Worm (Caenorhabditis elegans): ENCODE data around the gene arx-3.

arx-3 gene

ce11 chrIII:12009321-12009720 is 48.9 kb downstream of the arx-3 start:
- no peak for TF ChIP-seq flt-1 (GFP tag; IDR thresholded peaks at IDR 0.05)
- no peak for TF ChIP-seq cog-1 (tag; optimal IDR thresholded peaks at IDR 0.05)
- TF ChIP-seq klf-2 (GFP tag; conservative IDR thresholded peaks at IDR 0.05), result no peak
- no peak for TF ChIP-seq tab-1 (GFP tag; IDR thresholded peaks at IDR 0.05)
- TF ChIP-seq T22C8.4 (GFP tag; IDR thresholded peaks at IDR 0.05), result no peak
- no peak for TF ChIP-seq med-1 (GFP tag; optimal IDR thresholded peaks at IDR 0.05; ENCODE audit: insufficient read depth)
- no peak for TF ChIP-seq ztf-29 (GFP tag; IDR thresholded peaks at IDR 0.05)
- no peak for TF ChIP-seq ztf-23 (GFP tag; IDR thresholded peaks at IDR 0.05)
- TF ChIP-seq ref-1 (GFP tag; conservative IDR thresholded peaks at IDR 0.05), result no peak

- TF ChIP-seq flt-1 (GFP tag; IDR thresholded peaks at IDR 0.05) (no peak), med-1 (GFP tag; optimal IDR thresholded peaks at IDR 0.05; ENCODE audit: insufficient read depth) (no peak), tab-1 (GFP tag; IDR thresholded peaks at IDR 0.05) (no peak), ref-1 (GFP tag; conservative IDR thresholded peaks at IDR 0.05) (no peak), T22C8.4 (GFP tag; IDR thresholded peaks at IDR 0.05) (no peak), cog-1 (tag; optimal IDR thresholded peaks at IDR 0.05) (no peak), ztf-29 (GFP tag; IDR thresholded peaks at IDR 0.05) (no peak), ztf-23 (GFP tag; IDR thresholded peaks at IDR 0.05) (no peak), klf-2 (GFP tag; conservative IDR thresholded peaks at IDR 0.05) (no peak)
Measured at ce11 chrIII:12003264-12003663, 55.0 kb downstream of the arx-3 start.

ce11 chrIII:12002850-12003249 is 55.4 kb downstream of the arx-3 start, which contains the start of gene Y56A3A.33:
Gene Y56A3A.33, minus strand, starts transcription at chrIII:12002950.
- TF ChIP-seq ref-1 (GFP tag; conservative IDR thresholded peaks at IDR 0.05) (no peak), klf-2 (GFP tag; conservative IDR thresholded peaks at IDR 0.05) (no peak), ztf-23 (GFP tag; IDR thresholded peaks at IDR 0.05) (no peak), T22C8.4 (GFP tag; IDR thresholded peaks at IDR 0.05) (no peak), med-1 (GFP tag; optimal IDR thresholded peaks at IDR 0.05; ENCODE audit: insufficient read depth) (no peak), ztf-29 (GFP tag; IDR thresholded peaks at IDR 0.05) (no peak), tab-1 (GFP tag; IDR thresholded peaks at IDR 0.05) (no peak), cog-1 (tag; optimal IDR thresholded peaks at IDR 0.05) (no peak), flt-1 (GFP tag; IDR thresholded peaks at IDR 0.05) (no peak)

All from whole organism, midembryonic.